Fruit fly (Drosophila melanogaster) whole organism, adult: ENCODE results near the gene Sfp24C1.

Experiments used
- Clk ChIP-seq: fragments of 200-800 bp; sonication (Bioruptor generic); optimal IDR thresholded peaks from 2 replicates; lab custom pipeline; 2017; ENCODE audit warnings: missing biosample characterization, missing genetic modification characterization
- Crg-1 ChIP-seq: fragments of 200-800 bp; sonication (Bioruptor generic); optimal IDR thresholded peaks from 2 replicates; lab custom pipeline; 2016; ENCODE audit warnings: missing biosample characterization, missing genetic modification characterization
- Mnt ChIP-seq: fragments of 200-800 bp; sonication (Bioruptor generic); optimal IDR thresholded peaks from 2 replicates; lab custom pipeline; 2016; ENCODE audit warnings: missing biosample characterization, mild to moderate bottlenecking, missing genetic modification characterization
- bab1 ChIP-seq: fragments of 200-800 bp; sonication (Bioruptor generic); optimal IDR thresholded peaks from 3 replicates; lab custom pipeline; 2019; ENCODE audit warnings: missing biosample characterization, mild to moderate bottlenecking, missing genetic modification characterization, moderate library complexity
- cnc ChIP-seq, 2 experiments: fragments of >200 bp; optimal IDR thresholded peaks; 2 replicates each; lab custom pipeline; 2017
- tj ChIP-seq: fragments of 200-800 bp; sonication (Bioruptor generic); optimal IDR thresholded peaks from 3 replicates; lab custom pipeline; 2017; ENCODE audit warnings: missing biosample characterization, mild to moderate bottlenecking, missing genetic modification characterization, moderate library complexity
- toe ChIP-seq: fragments of 200-800 bp; sonication (Bioruptor generic); optimal IDR thresholded peaks from 2 replicates; lab custom pipeline; 2016; ENCODE audit warnings: missing biosample characterization, missing genetic modification characterization

Sfp24C1 gene

dm6 chr2L:3740443-3740842 is 40.0 kb downstream of the Sfp24C1 start:
- TF ChIP-seq cnc (optimal IDR thresholded peaks at IDR 0.05; lab: Kevin White, UChicago) (no peak), Mnt (no peak), Crg-1 (GFP tag; lab: Kevin White, UChicago) (no peak), toe (no peak)

- TF ChIP-seq bab1 (GFP tag; lab: Kevin White, UChicago) (peak; percentile 7), tj (GFP tag; lab: Kevin White, UChicago) (no peak), Clk (no peak)
Observed at dm6 chr2L:3748691-3749090, 48.2 kb downstream of the Sfp24C1 start.
